Worm (Caenorhabditis elegans) whole organism, L3 larva: Measurements from ENCODE around the gene gasr-8.

Experiments used
- aly-2 ChIP-seq: fragments of 150-350 bp; optimal IDR thresholded peaks from 2 replicates; lab custom pipeline; 2014; ENCODE audit warnings: missing biosample characterization, missing genetic modification characterization
- ceh-82 ChIP-seq: fragments of 150-350 bp; optimal IDR thresholded peaks from 2 replicates; lab custom pipeline; 2014; ENCODE audit warnings: missing biosample characterization, missing genetic modification characterization
- ceh-9 ChIP-seq: sonication (generic microtip); optimal IDR thresholded peaks from 2 replicates; lab custom pipeline; 2018; ENCODE audit warnings: missing biosample characterization, missing genetic modification characterization
- elt-1 ChIP-seq: fragments of 150-350 bp; optimal IDR thresholded peaks from 2 replicates; lab custom pipeline; 2014; ENCODE audit warnings: missing biosample characterization, missing genetic modification characterization
- elt-2 ChIP-seq: sonication (generic microtip); optimal IDR thresholded peaks from 2 replicates; lab custom pipeline; 2016; ENCODE audit warnings: missing genetic modification reagents, mild to moderate bottlenecking, missing genetic modification characterization, missing compliant biosample characterization
- fkh-10 ChIP-seq: sonication (generic microtip); optimal IDR thresholded peaks from 2 replicates; lab custom pipeline; 2017; ENCODE audit warnings: missing biosample characterization, missing genetic modification reagents, missing genetic modification characterization
- lin-15B ChIP-seq: fragments of 150-350 bp; optimal IDR thresholded peaks from 2 replicates; lab custom pipeline; 2014; ENCODE audit warnings: missing biosample characterization, missing genetic modification characterization
- nhr-77 ChIP-seq: fragments of 150-350 bp; optimal IDR thresholded peaks from 2 replicates; lab custom pipeline; 2014; ENCODE audit warnings: missing biosample characterization, missing genetic modification characterization
- pqm-1 ChIP-seq: fragments of 150-350 bp; optimal IDR thresholded peaks from 2 replicates; lab custom pipeline; 2017; ENCODE audit warnings: missing biosample characterization, missing genetic modification characterization, inconsistent platforms
- sea-2 ChIP-seq: fragments of 150-350 bp; sonication (generic microtip); optimal IDR thresholded peaks from 4 replicates; lab custom pipeline; 2014; ENCODE audit warnings: missing biosample characterization, missing genetic modification reagents, missing genetic modification characterization
- unc-39 ChIP-seq: sonication (generic microtip); optimal IDR thresholded peaks from 4 replicates; lab custom pipeline; 2017; ENCODE audit warnings: missing biosample characterization, missing genetic modification characterization
- unc-62 ChIP-seq: fragments of 150-350 bp; sonication (generic microtip); optimal IDR thresholded peaks from 4 replicates; lab custom pipeline; 2014; ENCODE audit warnings: missing biosample characterization, missing genetic modification reagents, missing genetic modification characterization
- zag-1 ChIP-seq: fragments of 150-350 bp; optimal IDR thresholded peaks from 2 replicates; lab custom pipeline; 2014; ENCODE audit warnings: missing biosample characterization, missing genetic modification characterization

- TF ChIP-seq aly-2 (tag; lab: Kevin White, UChicago) = no peak
- TF ChIP-seq elt-2 (tag; lab: Kevin White, UChicago) = no peak
- TF ChIP-seq unc-39 = no peak
- no peak for TF ChIP-seq pqm-1 (tag; lab: Kevin White, UChicago)
- TF ChIP-seq ceh-82 = no peak
- TF ChIP-seq nhr-77 (tag; lab: Kevin White, UChicago) = no peak
- TF ChIP-seq fkh-10 (GFP tag; lab: Kevin White, UChicago) = no peak
- no peak for TF ChIP-seq lin-15B (tag; lab: Kevin White, UChicago)
- no peak for TF ChIP-seq elt-1 (tag; lab: Kevin White, UChicago)
- no peak for TF ChIP-seq sea-2
- TF ChIP-seq ceh-9 (tag; lab: Kevin White, UChicago) = no peak
- TF ChIP-seq unc-62 (GFP tag; lab: Kevin White, UChicago) = no peak
- TF ChIP-seq zag-1 = no peak
Measured at ce11 chrV:14660608-14661355, 28.1 kb upstream of the gasr-8 start, which contains the start of gene srh-17.
